Worm (Caenorhabditis elegans) whole organism, young adult: ENCODE data around the gene C45B2.2.

ENCODE experiments used
- D2030.7 ChIP-seq: fragments of 200-800 bp; sonication (Bioruptor generic); IDR thresholded peaks from 2 replicates; pipeline ENCODE4 v1.3.6; 2022; ENCODE audit warnings: missing genetic modification reagents, missing genetic modification characterization, missing compliant biosample characterization
- F22D6.2 ChIP-seq: sonication (generic microtip); optimal IDR thresholded peaks from 2 replicates; lab custom pipeline; 2016; ENCODE audit warnings: mild to moderate bottlenecking, missing genetic modification characterization, missing compliant biosample characterization
- F33H1.4 ChIP-seq: fragments of 200-800 bp; sonication (Bioruptor generic); IDR thresholded peaks from 2 replicates; pipeline ENCODE4 v1.3.6; 2022; ENCODE audit warnings: missing genetic modification reagents, missing genetic modification characterization, missing compliant biosample characterization
- F49E8.2 ChIP-seq: sonication (generic microtip); optimal IDR thresholded peaks from 3 replicates; lab custom pipeline; 2017; ENCODE audit warnings: missing genetic modification characterization, mild to moderate bottlenecking, missing compliant biosample characterization, antibody characterized with exemption, moderate library complexity; ENCODE audit not compliant: insufficient read depth
- K11D2.4 ChIP-seq: fragments of 200-800 bp; sonication (Bioruptor generic); IDR thresholded peaks from 2 replicates; pipeline ENCODE4 v1.3.6; 2022; ENCODE audit warnings: missing genetic modification reagents, missing genetic modification characterization, missing compliant biosample characterization
- Y53G8AR.9 ChIP-seq: fragments of 200-800 bp; sonication (Bioruptor generic); conservative IDR thresholded peaks from 2 replicates; pipeline ENCODE4 v1.3.6; 2022; ENCODE audit warnings: missing genetic modification reagents, missing genetic modification characterization, missing compliant biosample characterization
- Y79H2A.3 ChIP-seq: fragments of 200-800 bp; sonication (Bioruptor generic); conservative IDR thresholded peaks from 2 replicates; pipeline ENCODE4 v1.3.6; 2022; ENCODE audit warnings: missing genetic modification reagents, missing genetic modification characterization, missing compliant biosample characterization
- aptf-2 ChIP-seq: fragments of 200-800 bp; sonication (Bioruptor generic); conservative IDR thresholded peaks from 2 replicates; pipeline ENCODE4 v1.3.6; 2022; ENCODE audit warnings: missing genetic modification reagents, missing genetic modification characterization, missing compliant biosample characterization
- attf-5 ChIP-seq: fragments of 200-800 bp; sonication (Bioruptor generic); optimal IDR thresholded peaks from 2 replicates; lab custom pipeline; 2018; ENCODE audit warnings: mild to moderate bottlenecking, missing genetic modification characterization, missing compliant biosample characterization
- cebp-1 ChIP-seq, 2 experiments: fragments of 200-800 bp in 1 of 2; sonication (Bioruptor generic) in 1 of 2; sonication (generic microtip) in 1 of 2; IDR thresholded peaks in 1 of 2; optimal IDR thresholded peaks in 1 of 2; 2 replicates each; pipeline versions ENCODE4 v1.3.6 to Lab custom; 2017 to 2022; ENCODE audit warnings: missing compliant biosample characterization in 2 of 2, missing genetic modification characterization in 2 of 2, mild to moderate bottlenecking in 1 of 2, missing genetic modification reagents in 1 of 2, moderate library complexity in 1 of 2
- ceh-100 ChIP-seq: fragments of 200-800 bp; sonication (Bioruptor generic); IDR thresholded peaks from 2 replicates; pipeline ENCODE4 v1.3.6; 2022; ENCODE audit warnings: missing genetic modification reagents, missing genetic modification characterization, missing compliant biosample characterization
- ceh-79 ChIP-seq: sonication (generic microtip); optimal IDR thresholded peaks from 2 replicates; lab custom pipeline; 2017; ENCODE audit warnings: mild to moderate bottlenecking, missing genetic modification characterization, missing compliant biosample characterization
- ceh-91 ChIP-seq: fragments of 200-800 bp; sonication (Bioruptor generic); IDR thresholded peaks from 2 replicates; pipeline ENCODE4 v1.3.6; 2022; ENCODE audit warnings: missing genetic modification reagents, missing genetic modification characterization, missing compliant biosample characterization
- die-1 ChIP-seq: sonication (generic microtip); optimal IDR thresholded peaks from 2 replicates; lab custom pipeline; 2016; ENCODE audit warnings: missing genotype, mild to moderate bottlenecking, missing genetic modification characterization, missing compliant biosample characterization
- dox-1 ChIP-seq: fragments of 200-800 bp; sonication (Bioruptor generic); IDR thresholded peaks from 2 replicates; pipeline ENCODE4 v1.3.6; 2022; ENCODE audit warnings: missing genetic modification reagents, missing genetic modification characterization, missing compliant biosample characterization
- dpl-1 ChIP-seq: fragments of 150-350 bp; optimal IDR thresholded peaks from 2 replicates; lab custom pipeline; 2014; ENCODE audit warnings: missing biosample characterization, missing genetic modification reagents, missing genetic modification characterization
- efl-1 ChIP-seq: fragments of 150-350 bp; optimal IDR thresholded peaks from 2 replicates; lab custom pipeline; 2014; ENCODE audit warnings: missing biosample characterization, missing genetic modification reagents, missing genetic modification characterization
- egrh-3 ChIP-seq: fragments of 200-800 bp; sonication (Bioruptor generic); IDR thresholded peaks from 2 replicates; pipeline ENCODE4 v1.3.6; 2022; ENCODE audit warnings: missing genetic modification reagents, missing genetic modification characterization, missing compliant biosample characterization
- ets-4 ChIP-seq: fragments of 200-800 bp; sonication (Bioruptor generic); optimal IDR thresholded peaks from 2 replicates; lab custom pipeline; 2018; ENCODE audit warnings: mild to moderate bottlenecking, missing genetic modification characterization, missing compliant biosample characterization
- hmg-20 ChIP-seq: fragments of 200-800 bp; sonication (Bioruptor generic); IDR thresholded peaks from 2 replicates; pipeline ENCODE4 v1.3.6; 2022; ENCODE audit warnings: missing genetic modification reagents, missing genetic modification characterization, missing compliant biosample characterization
- hrde-1 ChIP-seq: sonication (generic microtip); optimal IDR thresholded peaks from 2 replicates; lab custom pipeline; 2016; ENCODE audit warnings: missing genetic modification characterization, mild to moderate bottlenecking, missing compliant biosample characterization, moderate library complexity, missing genotype, missing genetic modification reagents, borderline replicate concordance
- hsf-1 ChIP-seq: fragments of 200-800 bp; sonication (Bioruptor generic); IDR thresholded peaks from 2 replicates; pipeline ENCODE4 v1.3.6; 2022; ENCODE audit warnings: missing genetic modification reagents, missing genetic modification characterization, missing compliant biosample characterization
- lin-35 ChIP-seq, 3 experiments: fragments of 150-350 bp in 2 of 3; sonication (generic microtip) in 1 of 3; optimal IDR thresholded peaks; 2 replicates each; lab custom pipeline; 2014 to 2018; ENCODE audit warnings: missing biosample characterization in 3 of 3, missing genetic modification characterization in 3 of 3, missing genetic modification reagents in 3 of 3
- lsl-1 ChIP-seq: fragments of 200-800 bp; sonication (Bioruptor generic); optimal IDR thresholded peaks from 2 replicates; lab custom pipeline; 2018; ENCODE audit warnings: mild to moderate bottlenecking, missing genetic modification characterization, moderate library complexity, missing compliant biosample characterization
- madf-10 ChIP-seq: sonication (generic microtip); optimal IDR thresholded peaks from 2 replicates; lab custom pipeline; 2016; ENCODE audit warnings: mild to moderate bottlenecking, missing genetic modification characterization, missing compliant biosample characterization
- madf-3 ChIP-seq: fragments of 200-800 bp; sonication (Bioruptor generic); IDR thresholded peaks from 2 replicates; pipeline ENCODE4 v1.3.6; 2022; ENCODE audit warnings: missing genetic modification reagents, missing genetic modification characterization, missing compliant biosample characterization
- mcd-1 ChIP-seq: fragments of 200-800 bp; sonication (Bioruptor generic); IDR thresholded peaks from 2 replicates; pipeline ENCODE4 v1.3.6; 2022; ENCODE audit warnings: missing genetic modification reagents, missing genetic modification characterization, missing compliant biosample characterization
- mel-28 ChIP-seq: sonication (generic microtip); optimal IDR thresholded peaks from 2 replicates; lab custom pipeline; 2016; ENCODE audit warnings: borderline replicate concordance, mild to moderate bottlenecking, missing genetic modification characterization, missing compliant biosample characterization
- nfyb-1 ChIP-seq: fragments of 200-800 bp; sonication (Bioruptor generic); IDR thresholded peaks from 2 replicates; pipeline ENCODE4 v1.3.6; 2022; ENCODE audit warnings: missing genetic modification reagents, missing genetic modification characterization, missing compliant biosample characterization
- nhr-80 ChIP-seq: sonication (generic microtip); optimal IDR thresholded peaks from 2 replicates; lab custom pipeline; 2016; ENCODE audit warnings: missing genetic modification characterization, missing compliant biosample characterization
- nhr-90 ChIP-seq: sonication (generic microtip); optimal IDR thresholded peaks from 2 replicates; lab custom pipeline; 2016; ENCODE audit warnings: missing genotype, mild to moderate bottlenecking, missing genetic modification characterization, missing compliant biosample characterization
- pha-4 ChIP-seq: fragments of 150-350 bp; sonication (generic microtip); optimal IDR thresholded peaks from 2 replicates; lab custom pipeline; 2014; ENCODE audit warnings: missing biosample characterization, missing genetic modification reagents, missing genetic modification characterization
- snpc-1.1 ChIP-seq: sonication (generic microtip); optimal IDR thresholded peaks from 2 replicates; lab custom pipeline; 2017; ENCODE audit warnings: missing genetic modification characterization, mild to moderate bottlenecking, missing compliant biosample characterization, antibody characterized with exemption, moderate library complexity, missing genotype, missing genetic modification reagents; ENCODE audit not compliant: insufficient read depth
- snpc-1.3 ChIP-seq: sonication (generic microtip); optimal IDR thresholded peaks from 2 replicates; lab custom pipeline; 2017; ENCODE audit warnings: missing genetic modification characterization, mild to moderate bottlenecking, missing compliant biosample characterization, antibody characterized with exemption, moderate library complexity, missing genotype, missing genetic modification reagents; ENCODE audit not compliant: insufficient read depth
- somi-1 ChIP-seq: fragments of 200-800 bp; sonication (Bioruptor generic); optimal IDR thresholded peaks from 2 replicates; lab custom pipeline; 2018; ENCODE audit warnings: mild to moderate bottlenecking, missing genetic modification characterization, missing compliant biosample characterization
- sptf-2 ChIP-seq: fragments of 200-800 bp; sonication (Bioruptor generic); optimal IDR thresholded peaks from 2 replicates; lab custom pipeline; 2018; ENCODE audit warnings: mild to moderate bottlenecking, missing genetic modification characterization, missing compliant biosample characterization
- tbp1 ChIP-seq: fragments of 200-800 bp; sonication (Bioruptor generic); optimal IDR thresholded peaks from 2 replicates; lab custom pipeline; 2018; ENCODE audit warnings: mild to moderate bottlenecking, missing genetic modification characterization, missing compliant biosample characterization
- tlf-1 ChIP-seq: fragments of 200-800 bp; sonication (Bioruptor generic); optimal IDR thresholded peaks from 2 replicates; lab custom pipeline; 2018; ENCODE audit warnings: mild to moderate bottlenecking, missing genetic modification characterization, missing compliant biosample characterization
- xnd-1 ChIP-seq: sonication (generic microtip); optimal IDR thresholded peaks from 2 replicates; lab custom pipeline; 2016; ENCODE audit warnings: missing genotype, missing genetic modification reagents, missing genetic modification characterization, missing compliant biosample characterization
- zfh-2 ChIP-seq: fragments of 200-800 bp; sonication (Bioruptor generic); conservative IDR thresholded peaks from 2 replicates; pipeline ENCODE4 v1.3.6; 2022; ENCODE audit warnings: missing genetic modification reagents, missing genetic modification characterization, missing compliant biosample characterization
- ztf-26 ChIP-seq: sonication (generic microtip); optimal IDR thresholded peaks from 2 replicates; lab custom pipeline; 2017; ENCODE audit warnings: missing genetic modification characterization, missing compliant biosample characterization
- ztf-3 ChIP-seq: fragments of 200-800 bp; sonication (Bioruptor generic); optimal IDR thresholded peaks from 2 replicates; lab custom pipeline; 2018; ENCODE audit warnings: mild to moderate bottlenecking, missing genetic modification characterization, missing compliant biosample characterization

Gene C45B2.2

DNA sequence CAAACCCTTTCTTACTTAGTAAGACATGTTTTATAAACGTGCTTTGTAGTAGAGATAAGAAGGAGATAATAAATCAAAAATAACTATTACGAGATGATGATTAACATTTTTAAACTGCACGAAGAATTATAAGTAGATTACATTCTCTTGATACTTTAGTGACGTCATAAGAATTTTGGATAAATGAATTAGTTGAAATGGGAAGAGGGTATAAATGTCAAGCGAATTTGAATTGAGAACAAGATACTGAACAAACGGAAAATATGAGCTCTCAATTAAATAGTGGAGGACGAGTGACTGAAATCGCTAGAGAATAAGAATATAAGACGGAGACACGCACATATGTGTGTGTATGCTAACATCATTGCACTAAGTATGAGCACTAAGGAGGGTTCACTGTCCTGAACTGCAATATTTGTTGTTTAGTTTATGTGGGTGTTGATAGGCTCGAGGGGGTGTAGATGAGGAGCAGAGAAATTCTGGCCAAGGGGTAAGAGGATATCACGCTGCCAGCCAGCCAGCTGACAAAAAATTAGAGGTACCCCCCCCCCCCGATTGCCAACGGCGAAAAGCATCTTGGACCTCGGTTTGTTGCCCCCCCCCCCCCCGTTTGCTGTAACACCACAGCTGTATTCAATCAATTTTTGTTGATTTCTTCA is 44.0 kb upstream of the C45B2.2 start (continued):
- TF ChIP-seq F49E8.2 (tag; lab: Kevin White, UChicago) (no peak), ceh-79 (tag; lab: Kevin White, UChicago) (no peak), pha-4 (no peak), zfh-2 (peak; percentile 89), egrh-3 (GFP tag; lab: Robert Waterston, UW) (no peak), cebp-1 (GFP tag; IDR thresholded peaks at IDR 0.05; lab: Robert Waterston, UW) (no peak), cebp-1 (tag; optimal IDR thresholded peaks at IDR 0.05; lab: Kevin White, UChicago) (peak; percentile 25), F22D6.2 (tag; lab: Kevin White, UChicago) (no peak), aptf-2 (GFP tag; lab: Robert Waterston, UW) (no peak), D2030.7 (GFP tag; lab: Robert Waterston, UW) (no peak), snpc-1.3 (tag; lab: Kevin White, UChicago) (no peak), nfyb-1 (GFP tag; lab: Robert Waterston, UW) (peak; percentile 56; the same call in 1 of the 2 replicates), lin-35 (GFP tag; optimal IDR thresholded peaks at IDR 0.05; lab: Kevin White, UChicago) (no peak), xnd-1 (tag; lab: Kevin White, UChicago) (no peak), mel-28 (tag; lab: Kevin White, UChicago) (no peak), madf-10 (tag; lab: Kevin White, UChicago) (no peak), F33H1.4 (no peak), K11D2.4 (GFP tag; lab: Robert Waterston, UW) (no peak), ztf-3 (no peak), dpl-1 (GFP tag; lab: Kevin White, UChicago) (no peak), attf-5 (peak; percentile 20)
- TF ChIP-seq, all 124 proteins: peak for 5

- no peak for TF ChIP-seq efl-1 (GFP tag; lab: Kevin White, UChicago)
- no peak for TF ChIP-seq mcd-1 (GFP tag; lab: Robert Waterston, UW)
- no peak for TF ChIP-seq lin-35 (GFP tag; optimal IDR thresholded peaks at IDR 0.05; lab: Kevin White, UChicago)
- no peak for TF ChIP-seq pha-4
- TF ChIP-seq lsl-1 (GFP tag; lab: Kevin White, UChicago): no peak
- TF ChIP-seq madf-3 (GFP tag; lab: Robert Waterston, UW): 0 out of 2 replicates have a peak, but pooled peaks have one; percentile 15
These were observed 43.5 kb upstream of the C45B2.2 start for ce11 chrX:6041094-6041441.

ce11 chrX:6041995-6042481 is 42.5 kb upstream of the C45B2.2 start:
- TF ChIP-seq ceh-100 (GFP tag; lab: Robert Waterston, UW) (no peak), Y53G8AR.9 (no peak), hrde-1 (tag; lab: Kevin White, UChicago) (no peak), hsf-1 (GFP tag; lab: Robert Waterston, UW) (peak; percentile 80), sptf-2 (no peak), Y79H2A.3 (no peak), F49E8.2 (tag; lab: Kevin White, UChicago) (no peak), zfh-2 (0 out of 2 replicates have a peak, but pooled peaks have one; percentile 41), madf-10 (tag; lab: Kevin White, UChicago) (peak; percentile 52), tbp1 (GFP tag; lab: Kevin White, UChicago) (peak; percentile 23), hmg-20 (GFP tag; lab: Robert Waterston, UW) (no peak), somi-1 (GFP tag; lab: Kevin White, UChicago) (peak; percentile 77), nhr-80 (tag; lab: Kevin White, UChicago) (peak; percentile 86), tlf-1 (GFP tag; lab: Kevin White, UChicago) (peak; percentile 40), die-1 (peak; percentile 3), nfyb-1 (GFP tag; lab: Robert Waterston, UW) (peak; percentile 68), ztf-26 (peak; percentile 77), lsl-1 (GFP tag; lab: Kevin White, UChicago) (no peak), nhr-90 (tag; lab: Kevin White, UChicago) (peak; percentile 29), dox-1 (GFP tag; lab: Robert Waterston, UW) (peak; percentile 65), ceh-91 (GFP tag; lab: Robert Waterston, UW) (no peak), snpc-1.1 (no peak), lin-35 (GFP tag; optimal IDR thresholded peaks at IDR 0.05; lab: Kevin White, UChicago) (peak in 1 of 3 experiments; percentile 9), ets-4 (no peak)
